Worm (Caenorhabditis elegans): ENCODE results near the gene bcl-11.

ce11 chrV:6355412-6355811 lies 413 bp upstream of the bcl-11 start:
- TF ChIP-seq che-1 (tag; optimal IDR thresholded peaks at IDR 0.05) (no peak), C38D4.7 (GFP tag; optimal IDR thresholded peaks at IDR 0.05) (no peak), nhr-232 (tag; optimal IDR thresholded peaks at IDR 0.05) (no peak), mec-3 (tag; optimal IDR thresholded peaks at IDR 0.05; ENCODE audit: borderline replicate concordance) (no peak), ceh-30 (tag; optimal IDR thresholded peaks at IDR 0.05) (no peak), ceh-9 (tag; optimal IDR thresholded peaks at IDR 0.05) (no peak), gmeb-2 (tag; optimal IDR thresholded peaks at IDR 0.05) (no peak), hlh-30 (tag; optimal IDR thresholded peaks at IDR 0.05; ENCODE audit: insufficient read depth) (no peak), pha-4 (tag; optimal IDR thresholded peaks at IDR 0.05) (no peak), ceh-24 (tag; optimal IDR thresholded peaks at IDR 0.05) (no peak), madf-2 (tag; optimal IDR thresholded peaks at IDR 0.05) (no peak), ceh-19 (GFP tag; optimal IDR thresholded peaks at IDR 0.05) (no peak), elt-2 (tag; optimal IDR thresholded peaks at IDR 0.05) (no peak)
